Worm (Caenorhabditis elegans) whole organism, L4 larva: ENCODE measurements around the gene dml-1.

Experiments used
- hlh-30 ChIP-seq: sonication (generic microtip); optimal IDR thresholded peaks from 2 replicates; lab custom pipeline; 2017; ENCODE audit warnings: antibody characterized with exemption, mild to moderate bottlenecking, missing genetic modification characterization, missing compliant biosample characterization; ENCODE audit not compliant: insufficient read depth
- hmg-1.1 ChIP-seq: fragments of 200-800 bp; sonication (Bioruptor generic); IDR thresholded peaks from 2 replicates; pipeline ENCODE4 v1.3.6; 2022; ENCODE audit warnings: missing genetic modification reagents, missing genetic modification characterization, missing compliant biosample characterization
- nhr-10 ChIP-seq: fragments of 150-350 bp; optimal IDR thresholded peaks from 2 replicates; lab custom pipeline; 2014; ENCODE audit warnings: missing biosample characterization, missing genetic modification characterization
- nhr-11 ChIP-seq: fragments of 150-350 bp; optimal IDR thresholded peaks from 2 replicates; lab custom pipeline; 2014; ENCODE audit warnings: missing biosample characterization, missing genetic modification characterization
- nhr-25 ChIP-seq: sonication (generic microtip); optimal IDR thresholded peaks from 2 replicates; lab custom pipeline; 2017; ENCODE audit warnings: missing genetic modification characterization, mild to moderate bottlenecking, missing compliant biosample characterization, antibody characterized with exemption, moderate library complexity, borderline replicate concordance; ENCODE audit not compliant: insufficient read depth
- nhr-6 ChIP-seq: fragments of 150-350 bp; optimal IDR thresholded peaks from 2 replicates; lab custom pipeline; 2014; ENCODE audit warnings: missing biosample characterization, missing genetic modification characterization
- pqm-1 ChIP-seq: sonication (generic microtip); optimal IDR thresholded peaks from 2 replicates; lab custom pipeline; 2017; ENCODE audit warnings: missing biosample characterization, missing genetic modification characterization

ce11 chrIV:2897644-2898160, 10.9 kb downstream of the dml-1 start, which contains the start of gene Y54G2A.36:
- TF ChIP-seq nhr-6 (no peak), pqm-1 (no peak), nhr-25 (tag; lab: Kevin White, UChicago) (no peak), hlh-30 (no peak), nhr-10 (tag; lab: Kevin White, UChicago) (no peak), hmg-1.1 (no peak), nhr-11 (tag; lab: Kevin White, UChicago) (no peak)
